Fruit fly (Drosophila melanogaster) whole organism, pupa: Measurements from ENCODE around the gene homer.

ENCODE experiments used
- CG10348 ChIP-seq: fragments of 200-800 bp; sonication (Bioruptor generic); IDR thresholded peaks from 2 replicates; pipeline ENCODE4 v1.3.6; 2022; ENCODE audit warnings: missing biosample characterization, missing genetic modification characterization
- CG13204 ChIP-seq: fragments of 200-800 bp; sonication (Bioruptor generic); optimal IDR thresholded peaks from 2 replicates; lab custom pipeline; 2018; ENCODE audit warnings: missing biosample characterization, mild to moderate bottlenecking, missing genetic modification characterization, moderate library complexity
- CG14655 ChIP-seq: fragments of 200-800 bp; sonication (Bioruptor generic); optimal IDR thresholded peaks from 3 replicates; lab custom pipeline; 2017; ENCODE audit warnings: mild to moderate bottlenecking, missing biosample characterization, missing genetic modification reagents, missing genetic modification characterization
- CG15710 ChIP-seq: fragments of 200-800 bp; sonication (Bioruptor generic); optimal IDR thresholded peaks from 2 replicates; lab custom pipeline; 2018; ENCODE audit warnings: missing biosample characterization, mild to moderate bottlenecking, missing genetic modification characterization, moderate library complexity
- CG17806 ChIP-seq: fragments of 200-800 bp; sonication (Bioruptor generic); optimal IDR thresholded peaks from 2 replicates; lab custom pipeline; 2018; ENCODE audit warnings: missing biosample characterization, mild to moderate bottlenecking, missing genetic modification characterization, moderate library complexity
- CG32121 ChIP-seq: fragments of 200-800 bp; sonication (Bioruptor generic); IDR thresholded peaks from 2 replicates; pipeline ENCODE4 v1.3.6; 2022; ENCODE audit warnings: missing biosample characterization, missing genetic modification characterization
- CG34367 ChIP-seq: fragments of 200-800 bp; sonication (Bioruptor generic); optimal IDR thresholded peaks from 2 replicates; lab custom pipeline; 2018; ENCODE audit warnings: missing biosample characterization, mild to moderate bottlenecking, missing genetic modification characterization
- CG4496 ChIP-seq: fragments of 200-800 bp; sonication (Bioruptor generic); IDR thresholded peaks from 3 replicates; pipeline ENCODE4 v1.3.6; 2022; ENCODE audit warnings: missing biosample characterization, missing genetic modification characterization
- CG8159 ChIP-seq: fragments of 200-800 bp; sonication (Bioruptor generic); optimal IDR thresholded peaks from 3 replicates; lab custom pipeline; 2018; ENCODE audit warnings: missing biosample characterization, mild to moderate bottlenecking, missing genetic modification characterization, moderate library complexity
- CG8301 ChIP-seq: fragments of 200-800 bp; sonication (Bioruptor generic); optimal IDR thresholded peaks from 2 replicates; lab custom pipeline; 2018; ENCODE audit warnings: missing biosample characterization, mild to moderate bottlenecking, missing genetic modification characterization
- CG9948 ChIP-seq: fragments of 200-800 bp; sonication (Bioruptor generic); optimal IDR thresholded peaks from 2 replicates; lab custom pipeline; 2018; ENCODE audit warnings: missing biosample characterization, mild to moderate bottlenecking, missing genetic modification characterization, moderate library complexity
- D1 ChIP-seq: fragments of 200-800 bp; sonication (Bioruptor generic); optimal IDR thresholded peaks from 2 replicates; lab custom pipeline; 2018; ENCODE audit warnings: missing biosample characterization, mild to moderate bottlenecking, missing genetic modification characterization, moderate library complexity
- EcR ChIP-seq: fragments of 200-800 bp; sonication (Bioruptor generic); optimal IDR thresholded peaks from 3 replicates; lab custom pipeline; 2019; ENCODE audit warnings: missing biosample characterization, missing genetic modification characterization, mild to moderate bottlenecking, moderate library complexity, missing genetic modification reagents
- Ets98B ChIP-seq: fragments of 200-800 bp; sonication (Bioruptor generic); IDR thresholded peaks from 2 replicates; pipeline ENCODE4 v1.3.6; 2022; ENCODE audit warnings: missing biosample characterization, missing genetic modification characterization
- Pif1A ChIP-seq: fragments of 200-800 bp; sonication (Bioruptor generic); optimal IDR thresholded peaks from 3 replicates; lab custom pipeline; 2016; ENCODE audit warnings: missing biosample characterization, missing genetic modification characterization
- Pif1B ChIP-seq: fragments of 200-800 bp; sonication (Bioruptor generic); optimal IDR thresholded peaks from 3 replicates; lab custom pipeline; 2016; ENCODE audit warnings: missing biosample characterization, missing genetic modification characterization
- Snoo ChIP-seq: fragments of 200-800 bp; sonication (Bioruptor generic); optimal IDR thresholded peaks from 3 replicates; lab custom pipeline; 2017; ENCODE audit warnings: missing biosample characterization, mild to moderate bottlenecking, missing genetic modification characterization, inconsistent platforms
- fd96Ca ChIP-seq: fragments of 200-800 bp; sonication (Bioruptor generic); IDR thresholded peaks from 3 replicates; pipeline ENCODE4 v1.3.6; 2022; ENCODE audit warnings: missing biosample characterization, missing genetic modification characterization
- gl ChIP-seq: fragments of 200-800 bp; sonication (Bioruptor generic); optimal IDR thresholded peaks from 2 replicates; lab custom pipeline; 2018; ENCODE audit warnings: missing biosample characterization, mild to moderate bottlenecking, missing genetic modification characterization
- rn ChIP-seq: fragments of 200-800 bp; sonication (Bioruptor generic); IDR thresholded peaks from 2 replicates; pipeline ENCODE4 v1.3.6; 2022; ENCODE audit warnings: missing biosample characterization, missing genetic modification characterization

The homer gene

dm6 chr2L:6722822-6723749 is at the start of gene homer:
Gene homer, minus strand, starts transcription at chr2L:6723359.
- peak; percentile 14; the same call in 1 of the 2 replicates for TF ChIP-seq CG32121 (GFP tag; lab: Robert Waterston, UW)
- peak; percentile 49; the same call in 1 of the 3 replicates for TF ChIP-seq CG4496
- TF ChIP-seq Ets98B (GFP tag; lab: Robert Waterston, UW) = no peak
- TF ChIP-seq EcR (GFP tag; lab: Kevin White, UChicago) = peak; percentile 9
- no peak for TF ChIP-seq CG17806
- no peak for TF ChIP-seq Pif1B (GFP tag; lab: Kevin White, UChicago)
- peak; percentile 10 for TF ChIP-seq CG15710 (tag; lab: Kevin White, UChicago)

dm6 chr2L:6772655-6773054 is 49.5 kb upstream of the homer start, which contains the start of gene LUBEL:
Gene LUBEL, minus strand, starts transcription at chr2L:6772755.
- TF ChIP-seq D1 = no peak
- 0 out of 2 replicates have a peak, but pooled peaks have one; percentile 32 for TF ChIP-seq CG32121 (GFP tag; lab: Robert Waterston, UW)

dm6 chr2L:6759528-6759927 is 36.4 kb upstream of the homer start, which contains the start of gene CG11322:
Gene CG11322, minus strand, starts transcription at chr2L:6759628.
- no peak for TF ChIP-seq Pif1A
- TF ChIP-seq rn (GFP tag; lab: Robert Waterston, UW) = no peak
- TF ChIP-seq CG8301 = no peak
- TF ChIP-seq CG17806 = no peak
- TF ChIP-seq Ets98B (GFP tag; lab: Robert Waterston, UW) = no peak
- no peak for TF ChIP-seq CG13204
- no peak for TF ChIP-seq Snoo (tag; lab: Kevin White, UChicago)
- no peak for TF ChIP-seq CG14655 (GFP tag; lab: Kevin White, UChicago)
- TF ChIP-seq CG32121 (GFP tag; lab: Robert Waterston, UW) = no peak
- TF ChIP-seq D1 = no peak
- TF ChIP-seq CG4496 = no peak
- TF ChIP-seq Pif1B (GFP tag; lab: Kevin White, UChicago) = no peak

- TF ChIP-seq Snoo (tag; lab: Kevin White, UChicago) (no peak), CG32121 (GFP tag; lab: Robert Waterston, UW) (peak; percentile 63; the same call in 1 of the 2 replicates), CG4496 (0 out of 3 replicates have a peak, but pooled peaks have one; percentile 28), rn (GFP tag; lab: Robert Waterston, UW) (0 out of 2 replicates have a peak, but pooled peaks have one; percentile 8), gl (tag; lab: Kevin White, UChicago) (no peak)
Observed at dm6 chr2L:6751037-6751436, 27.9 kb upstream of the homer start.

DNA sequence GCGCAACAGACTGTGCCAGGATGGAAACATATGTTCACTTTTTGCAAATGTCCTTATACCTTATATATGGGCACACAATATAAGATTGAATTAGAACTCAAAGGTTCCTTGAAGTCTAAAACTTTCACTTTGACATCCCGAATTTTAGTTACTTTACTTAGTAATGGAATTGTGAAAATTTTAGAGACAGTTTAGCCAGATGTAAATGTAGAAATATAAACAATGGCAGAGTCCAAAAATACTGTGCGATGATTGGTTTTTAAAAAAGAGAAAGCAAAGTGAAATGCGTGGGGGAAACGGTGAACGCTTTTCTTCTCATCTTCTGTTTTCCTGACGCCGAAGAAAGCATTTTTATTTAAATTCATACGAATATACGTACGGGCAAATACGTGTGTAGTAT is 24.7 kb upstream of the homer start, which contains the start of gene CG44271:
TSS of gene CG44271 (minus strand) at position 101 of the 400 bp plus-strand sequence.
- TF ChIP-seq CG9948 (no peak), CG8159 (no peak), Pif1B (GFP tag; lab: Kevin White, UChicago) (no peak), D1 (no peak), Pif1A (no peak), CG15710 (tag; lab: Kevin White, UChicago) (no peak), CG10348 (GFP tag; lab: Robert Waterston, UW) (no peak), rn (GFP tag; lab: Robert Waterston, UW) (no peak), fd96Ca (GFP tag; lab: Robert Waterston, UW) (no peak), CG14655 (GFP tag; lab: Kevin White, UChicago) (no peak), EcR (GFP tag; lab: Kevin White, UChicago) (no peak), Ets98B (GFP tag; lab: Robert Waterston, UW) (no peak)

DNA sequence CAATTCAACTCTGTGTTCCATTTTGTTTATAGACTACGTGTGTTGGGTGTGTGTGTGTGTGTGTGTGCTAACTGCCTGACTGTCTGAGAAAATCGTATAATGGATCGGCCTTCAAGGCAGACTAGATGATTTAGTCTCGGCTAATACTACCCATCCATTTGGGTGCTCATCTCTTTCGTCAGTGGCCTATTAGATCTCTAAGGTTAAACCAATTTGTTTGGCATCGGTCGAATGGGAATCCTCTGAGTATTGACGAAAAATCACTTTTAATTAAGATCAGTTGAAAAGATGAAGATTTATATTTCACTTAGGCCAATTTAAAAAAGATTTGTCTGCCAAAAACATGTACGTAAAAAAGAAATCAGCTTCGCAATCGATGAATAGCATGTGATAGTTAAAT is 22.4 kb upstream of the homer start, which contains the start of gene CG31910:
TSS of gene CG31910 (minus strand) at position 101 of the 400 bp plus-strand sequence.
- TF ChIP-seq CG34367 = no peak
- TF ChIP-seq Pif1B (GFP tag; lab: Kevin White, UChicago) = no peak
- TF ChIP-seq fd96Ca (GFP tag; lab: Robert Waterston, UW) = no peak
- TF ChIP-seq CG4496 = no peak
- no peak for TF ChIP-seq CG32121 (GFP tag; lab: Robert Waterston, UW)
- no peak for TF ChIP-seq CG13204
- TF ChIP-seq CG15710 (tag; lab: Kevin White, UChicago) = no peak
- TF ChIP-seq D1 = no peak
- no peak for TF ChIP-seq CG10348 (GFP tag; lab: Robert Waterston, UW)

- TF ChIP-seq Ets98B (GFP tag; lab: Robert Waterston, UW) (no peak), CG34367 (no peak), CG32121 (GFP tag; lab: Robert Waterston, UW) (peak; percentile 18; the same call in 1 of the 2 replicates), D1 (no peak), CG8159 (no peak), EcR (GFP tag; lab: Kevin White, UChicago) (no peak)
Observed at dm6 chr2L:6741980-6742591, 18.9 kb upstream of the homer start, which contains the start of gene meng. Gene meng, plus strand, starts transcription at chr2L:6742502.
